Fruit fly (Drosophila melanogaster): ENCODE results near the gene CG2200.

DNA sequence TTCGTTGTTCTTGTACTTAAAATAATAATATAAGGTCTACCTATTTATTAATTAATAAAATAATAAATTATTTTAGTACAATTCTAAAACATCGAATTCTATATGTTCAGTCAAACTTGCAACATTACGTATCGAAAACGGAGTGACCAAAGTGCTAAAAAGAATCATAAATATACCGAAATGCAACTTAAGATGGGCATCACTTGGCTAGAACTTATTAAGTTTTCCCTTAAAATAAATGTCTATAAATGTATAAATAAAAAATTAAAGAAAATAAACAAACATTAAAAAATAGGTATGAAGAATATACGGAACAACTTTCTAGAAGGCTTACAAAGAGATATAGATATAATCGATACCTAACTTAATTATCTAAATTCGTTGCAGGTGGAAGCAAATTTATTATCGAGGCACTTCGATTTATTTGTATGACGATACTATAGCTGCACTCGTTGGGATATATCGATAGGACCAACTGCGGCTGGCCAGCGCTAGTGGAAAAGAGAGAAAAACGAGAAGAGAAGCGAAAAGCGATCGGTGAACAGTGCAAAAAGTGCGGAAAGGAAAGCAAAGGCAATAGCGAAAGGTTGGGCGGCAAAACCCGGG is 3.3 kb upstream of the CG2200 start, which contains the start of gene lic:
- no peak for TF ChIP-seq CG4328 (GFP tag; optimal IDR thresholded peaks at IDR 0.05)
- no peak for TF ChIP-seq pum (GFP tag; optimal IDR thresholded peaks at IDR 0.05)
- TF ChIP-seq CG17385 (GFP tag; optimal IDR thresholded peaks at IDR 0.05), result no peak
- no peak for TF ChIP-seq Ets65A (GFP tag)
- TF ChIP-seq CG17802 (tag; optimal IDR thresholded peaks at IDR 0.05), result no peak
- TF ChIP-seq dysf (GFP tag; IDR thresholded peaks at IDR 0.05), result no peak
- TF ChIP-seq pho (GFP tag; optimal IDR thresholded peaks at IDR 0.05), result no peak

Measured in whole organism, embryonic.